Fruit fly (Drosophila melanogaster): ENCODE data around the gene CG34174.

The CG34174 gene

dm6 chr2L:2189100-2189499, 25.0 kb upstream of the CG34174 start (continued):
- TF ChIP-seq CG11723 (GFP tag; optimal IDR thresholded peaks at IDR 0.05) (peak; percentile 26), CG18599 (GFP tag; optimal IDR thresholded peaks at IDR 0.05) (no peak), CG17802 (tag; optimal IDR thresholded peaks at IDR 0.05) (peak; percentile 58), grau (tag; optimal IDR thresholded peaks at IDR 0.05) (peak; percentile 53), zfh1 (GFP tag; IDR thresholded peaks at IDR 0.05) (peak; percentile 91), sqz (GFP tag; optimal IDR thresholded peaks at IDR 0.05) (peak; percentile 37), CG7786 (GFP tag; optimal IDR thresholded peaks at IDR 0.05) (peak; percentile 20), knrl (GFP tag; IDR thresholded peaks at IDR 0.05; ENCODE audit: partially characterized antibody) (no peak), CG7839 (tag; optimal IDR thresholded peaks at IDR 0.05) (peak; percentile 71), mirr (GFP tag; optimal IDR thresholded peaks at IDR 0.05) (no peak), CG2678 (tag; optimal IDR thresholded peaks at IDR 0.05) (peak; percentile 65), Nf-YB (GFP tag; optimal IDR thresholded peaks at IDR 0.05) (peak; percentile 36), az2 (GFP tag; optimal IDR thresholded peaks at IDR 0.05) (peak; percentile 78), slp2 (GFP tag; optimal IDR thresholded peaks at IDR 0.05) (peak; percentile 59), NC2β (GFP tag; optimal IDR thresholded peaks at IDR 0.05) (peak; percentile 81), CG3281 (GFP tag; optimal IDR thresholded peaks at IDR 0.05) (no peak), Bdp1 (GFP tag; optimal IDR thresholded peaks at IDR 0.05) (peak; percentile 49), CG10979 (tag; optimal IDR thresholded peaks at IDR 0.05) (peak; percentile 91), ewg (GFP tag; optimal IDR thresholded peaks at IDR 0.05) (peak; percentile 42), stc (GFP tag; IDR thresholded peaks at IDR 0.05) (no peak), zen (tag; optimal IDR thresholded peaks at IDR 0.05) (peak; percentile 51), Hmr (GFP tag; optimal IDR thresholded peaks at IDR 0.05) (no peak), crc (GFP tag; optimal IDR thresholded peaks at IDR 0.05) (peak; percentile 6), CG10565 (GFP tag; optimal IDR thresholded peaks at IDR 0.05) (no peak), CG7357 (GFP tag; IDR thresholded peaks at IDR 0.05) (peak; percentile 54; the same call in 1 of the 3 replicates), Deaf1 (tag; optimal IDR thresholded peaks at IDR 0.05) (no peak), ab (GFP tag; optimal IDR thresholded peaks at IDR 0.05) (peak; percentile 11), CG3995 (GFP tag; optimal IDR thresholded peaks at IDR 0.05) (no peak), psq (GFP tag; optimal IDR thresholded peaks at IDR 0.05) (no peak), trem (tag; optimal IDR thresholded peaks at IDR 0.05) (peak; percentile 75), CG33557 (GFP tag; optimal IDR thresholded peaks at IDR 0.05) (peak; percentile 86), Nf-YA (GFP tag; IDR thresholded peaks at IDR 0.05) (0 out of 2 replicates have a peak, but pooled peaks have one; percentile 58), CG4707 (GFP tag; optimal IDR thresholded peaks at IDR 0.05) (peak; percentile 42), CG17361 (GFP tag; IDR thresholded peaks at IDR 0.05) (peak; percentile 62; the same call in 2 of the 3 replicates), jumu (GFP tag; optimal IDR thresholded peaks at IDR 0.05) (peak; percentile 59), CG8281 (tag; optimal IDR thresholded peaks at IDR 0.05) (peak; percentile 13), CG13123 (GFP tag; optimal IDR thresholded peaks at IDR 0.05) (peak; percentile 35), ro (GFP tag; IDR thresholded peaks at IDR 0.05) (peak; percentile 49; the same call in 1 of the 2 replicates), fd96Cb (tag; optimal IDR thresholded peaks at IDR 0.05) (peak; percentile 76), pnt (GFP tag; optimal IDR thresholded peaks at IDR 0.05) (peak; percentile 66), ATbp (GFP tag; optimal IDR thresholded peaks at IDR 0.05) (peak; percentile 62), CG8089 (GFP tag; optimal IDR thresholded peaks at IDR 0.05) (peak; percentile 75), CG10209 (GFP tag; optimal IDR thresholded peaks at IDR 0.05) (peak; percentile 67), Six4 (GFP tag; optimal IDR thresholded peaks at IDR 0.05) (peak; percentile 79), ase (GFP tag; IDR thresholded peaks at IDR 0.05) (0 out of 3 replicates have a peak, but pooled peaks have one; percentile 25), gt (GFP tag; IDR thresholded peaks at IDR 0.05) (peak; percentile 57; the same call in 1 of the 2 replicates), PHDP (tag; optimal IDR thresholded peaks at IDR 0.05) (peak; percentile 36), CG10274 (GFP tag; optimal IDR thresholded peaks at IDR 0.05) (no peak), zfh2 (GFP tag; optimal IDR thresholded peaks at IDR 0.05) (no peak), Eip74EF (GFP tag; optimal IDR thresholded peaks at IDR 0.05) (peak in 1 of 2 experiments; percentile 25)

All from whole organism, embryonic.